Fruit fly (Drosophila melanogaster): ENCODE measurements around the gene ro.

DNA sequence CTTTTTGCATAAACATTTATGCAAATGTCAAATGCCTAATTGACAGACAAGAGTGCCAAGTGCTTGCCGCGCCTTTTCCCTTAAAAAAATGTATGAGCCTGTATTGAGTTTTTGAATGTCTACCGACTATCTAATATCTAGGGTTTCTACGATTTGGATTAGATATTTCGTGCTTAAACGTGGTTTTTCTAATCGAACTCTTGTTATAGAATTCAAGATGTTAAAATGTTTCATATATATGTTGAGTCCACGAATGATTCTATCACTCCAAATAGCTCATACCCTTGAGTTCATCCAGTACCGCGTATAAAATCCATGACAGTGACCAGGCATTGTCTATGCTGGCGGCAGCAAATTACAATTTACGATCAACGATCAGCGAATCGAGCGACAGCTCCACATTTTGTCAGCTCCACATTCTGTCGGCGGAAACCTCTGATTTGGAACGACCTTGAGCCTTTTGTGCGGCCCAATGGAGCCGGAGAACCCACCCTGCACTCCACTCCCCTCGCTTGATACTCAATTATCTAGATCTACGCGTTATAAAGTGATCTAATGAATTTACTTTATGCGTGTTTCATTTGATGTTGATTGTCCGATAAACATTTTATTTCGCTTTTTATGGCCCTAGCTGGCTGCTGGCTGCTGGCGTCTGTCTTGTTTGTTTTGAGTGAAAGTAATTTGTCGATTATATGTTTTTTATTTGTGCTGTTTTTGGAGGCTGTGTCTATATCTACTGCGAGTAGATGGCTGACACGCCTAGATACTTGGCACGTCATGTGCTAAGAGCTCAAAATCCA is 25.9 kb upstream of the ro start:
- TF ChIP-seq CG7963 (GFP tag; IDR thresholded peaks at IDR 0.05; ENCODE audit: partially characterized antibody): no peak
- no peak for TF ChIP-seq Usf (GFP tag; optimal IDR thresholded peaks at IDR 0.05)
- TF ChIP-seq CG31388 (GFP tag; optimal IDR thresholded peaks at IDR 0.05): no peak
- no peak for TF ChIP-seq ab (GFP tag; optimal IDR thresholded peaks at IDR 0.05)
- TF ChIP-seq ara (GFP tag; IDR thresholded peaks at IDR 0.05): no peak
- no peak for TF ChIP-seq pan (optimal IDR thresholded peaks at IDR 0.05)
- TF ChIP-seq pan (GFP tag; optimal IDR thresholded peaks at IDR 0.05 in 1 of 2, IDR thresholded peaks at IDR 0.05 in 1 of 2): peak in 1 of 2 experiments; percentile 47
- TF ChIP-seq CG14441 (GFP tag; IDR thresholded peaks at IDR 0.05): peak; percentile 9; the same call in 1 of the 2 replicates
- no peak for TF ChIP-seq gt (GFP tag; IDR thresholded peaks at IDR 0.05)
- no peak for TF ChIP-seq jing (GFP tag; optimal IDR thresholded peaks at IDR 0.05)
- TF ChIP-seq Dfd (GFP tag; optimal IDR thresholded peaks at IDR 0.05): no peak

Data from whole organism, embryonic.